Worm (Caenorhabditis elegans) whole organism, L4 larva: ENCODE data around the gene T07A9.12.

Experiments
- F10B5.3 ChIP-seq: sonication (generic microtip); optimal IDR thresholded peaks from 2 replicates; lab custom pipeline; 2016; ENCODE audit warnings: mild to moderate bottlenecking, missing genetic modification characterization, missing compliant biosample characterization
- F26F4.8 ChIP-seq: fragments of 200-800 bp; sonication (Bioruptor generic); conservative IDR thresholded peaks from 2 replicates; pipeline ENCODE4 v1.3.6; 2022; ENCODE audit warnings: missing genetic modification characterization, missing compliant biosample characterization
- T26A8.4 ChIP-seq: fragments of 200-800 bp; sonication (Bioruptor generic); IDR thresholded peaks from 2 replicates; pipeline ENCODE4 v1.3.6; 2022; ENCODE audit warnings: missing genetic modification characterization, missing compliant biosample characterization
- aha-1 ChIP-seq: fragments of 150-350 bp; peaks from one replicate; lab custom pipeline; 2014; ENCODE audit warnings: missing biosample characterization, missing genetic modification characterization
- ama-1 ChIP-seq: fragments of 150-350 bp; optimal IDR thresholded peaks from 2 replicates; lab custom pipeline; 2014; ENCODE audit warnings: inconsistent platforms, mixed read lengths
- arid-1 ChIP-seq: fragments of 200-800 bp; sonication (Bioruptor generic); conservative IDR thresholded peaks from 2 replicates; pipeline ENCODE4 v1.3.6; 2022; ENCODE audit warnings: missing genetic modification reagents, missing genetic modification characterization, missing compliant biosample characterization
- ceh-20 ChIP-seq: fragments of 200-800 bp; sonication (Bioruptor generic); IDR thresholded peaks from 2 replicates; pipeline ENCODE4 v1.3.6; 2022; ENCODE audit warnings: missing genetic modification reagents, missing genetic modification characterization, missing compliant biosample characterization
- dmd-6 ChIP-seq: fragments of 200-800 bp; sonication (Bioruptor generic); IDR thresholded peaks from 2 replicates; pipeline ENCODE4 v1.3.6; 2022; ENCODE audit warnings: missing genetic modification reagents, missing genetic modification characterization, missing compliant biosample characterization
- dpl-1 ChIP-seq: fragments of 150-350 bp; optimal IDR thresholded peaks from 2 replicates; lab custom pipeline; 2014; ENCODE audit warnings: missing biosample characterization, missing genetic modification reagents, missing genetic modification characterization
- dve-1 ChIP-seq: sonication (generic microtip); optimal IDR thresholded peaks from 2 replicates; lab custom pipeline; 2017; ENCODE audit warnings: antibody characterized with exemption, mild to moderate bottlenecking, missing genetic modification characterization, missing compliant biosample characterization; ENCODE audit not compliant: insufficient read depth
- fkh-10 ChIP-seq: fragments of 150-350 bp; optimal IDR thresholded peaks from 2 replicates; lab custom pipeline; 2014; ENCODE audit warnings: missing biosample characterization, missing genetic modification reagents, missing genetic modification characterization
- hlh-11 ChIP-seq: fragments of 200-800 bp; sonication (Bioruptor generic); optimal IDR thresholded peaks from 2 replicates; lab custom pipeline; 2018; ENCODE audit warnings: mild to moderate bottlenecking, missing genetic modification characterization, missing compliant biosample characterization
- hlh-30 ChIP-seq: sonication (generic microtip); optimal IDR thresholded peaks from 2 replicates; lab custom pipeline; 2017; ENCODE audit warnings: antibody characterized with exemption, mild to moderate bottlenecking, missing genetic modification characterization, missing compliant biosample characterization; ENCODE audit not compliant: insufficient read depth
- lim-7 ChIP-seq: fragments of 200-800 bp; sonication (Bioruptor generic); IDR thresholded peaks from 2 replicates; pipeline ENCODE4 v1.3.6; 2022; ENCODE audit warnings: missing genetic modification characterization, missing compliant biosample characterization
- lin-1 ChIP-seq: fragments of 200-800 bp; sonication (Bioruptor generic); IDR thresholded peaks from 2 replicates; pipeline ENCODE4 v1.3.6; 2022; ENCODE audit warnings: missing genetic modification reagents, missing genetic modification characterization, missing compliant biosample characterization
- lin-15B ChIP-seq: fragments of 150-350 bp; sonication (generic microtip); optimal IDR thresholded peaks from 3 replicates; lab custom pipeline; 2014; ENCODE audit warnings: missing biosample characterization, missing genetic modification characterization
- lin-38 ChIP-seq: fragments of 200-800 bp; sonication (Bioruptor generic); IDR thresholded peaks from 2 replicates; pipeline ENCODE4 v1.3.6; 2022; ENCODE audit warnings: missing genetic modification reagents, missing genetic modification characterization, missing compliant biosample characterization
- lir-3 ChIP-seq: sonication (generic microtip); optimal IDR thresholded peaks from 2 replicates; lab custom pipeline; 2016; ENCODE audit warnings: mild to moderate bottlenecking, missing genetic modification characterization, missing compliant biosample characterization
- lsy-2 ChIP-seq, 2 experiments: fragments of 150-350 bp in 1 of 2; sonication (generic microtip) in 1 of 2; optimal IDR thresholded peaks; 2 replicates each; lab custom pipeline; 2014 to 2017; ENCODE audit warnings: missing biosample characterization in 2 of 2, missing genetic modification characterization in 2 of 2
- madf-5 ChIP-seq, 2 experiments: fragments of 200-800 bp; sonication (Bioruptor generic); IDR thresholded peaks; 2 replicates each; pipeline ENCODE4 v1.3.6; 2022; ENCODE audit warnings: missing compliant biosample characterization in 2 of 2, missing genetic modification characterization in 2 of 2
- mdl-1 ChIP-seq, 2 experiments: fragments of 150-350 bp in 1 of 2; sonication (generic microtip) in 1 of 2; optimal IDR thresholded peaks; 2 replicates each; lab custom pipeline; 2014 to 2017; ENCODE audit warnings: missing biosample characterization in 2 of 2, missing genetic modification characterization in 2 of 2
- mdt-29 ChIP-seq: fragments of 200-800 bp; sonication (Bioruptor generic); IDR thresholded peaks from 2 replicates; pipeline ENCODE4 v1.3.6; 2022; ENCODE audit warnings: missing genetic modification reagents, missing genetic modification characterization, missing compliant biosample characterization
- mxl-2 ChIP-seq: fragments of 200-800 bp; sonication (Bioruptor generic); conservative IDR thresholded peaks from 2 replicates; pipeline ENCODE4 v1.3.6; 2022; ENCODE audit warnings: missing genetic modification reagents, missing genetic modification characterization, missing compliant biosample characterization
- mxl-3 ChIP-seq: fragments of 200-800 bp; sonication (Bioruptor generic); optimal IDR thresholded peaks from 2 replicates; lab custom pipeline; 2018; ENCODE audit warnings: mild to moderate bottlenecking, missing genetic modification characterization, missing compliant biosample characterization
- nhr-102 ChIP-seq: sonication (generic microtip); optimal IDR thresholded peaks from 2 replicates; lab custom pipeline; 2016; ENCODE audit warnings: mild to moderate bottlenecking, missing genetic modification characterization, moderate library complexity, missing compliant biosample characterization
- nhr-11 ChIP-seq: fragments of 150-350 bp; optimal IDR thresholded peaks from 2 replicates; lab custom pipeline; 2014; ENCODE audit warnings: missing biosample characterization, missing genetic modification characterization
- nhr-41 ChIP-seq: fragments of 200-800 bp; sonication (Bioruptor generic); IDR thresholded peaks from 2 replicates; pipeline ENCODE4 v1.3.6; 2022; ENCODE audit warnings: missing genetic modification reagents, missing genetic modification characterization, missing compliant biosample characterization
- nhr-42 ChIP-seq: fragments of 200-800 bp; sonication (Bioruptor generic); IDR thresholded peaks from 2 replicates; pipeline ENCODE4 v1.3.6; 2022; ENCODE audit warnings: missing genetic modification characterization, missing compliant biosample characterization
- nhr-76 ChIP-seq: fragments of 150-350 bp; optimal IDR thresholded peaks from 2 replicates; lab custom pipeline; 2014; ENCODE audit warnings: missing biosample characterization, missing genetic modification characterization
- nhr-77 ChIP-seq: fragments of 150-350 bp; optimal IDR thresholded peaks from 2 replicates; lab custom pipeline; 2014; ENCODE audit warnings: missing biosample characterization, missing genetic modification characterization
- pha-4 ChIP-seq, 2 experiments: fragments of 150-350 bp in 1 of 2; fragments of 200-800 bp in 1 of 2; sonication (Bioruptor generic) in 1 of 2; IDR thresholded peaks in 1 of 2; optimal IDR thresholded peaks in 1 of 2; 2 replicates each; pipeline versions ENCODE4 v1.3.6 to Lab custom; 2014 to 2022; ENCODE audit warnings: missing genetic modification characterization in 2 of 2, missing genetic modification reagents in 2 of 2, missing biosample characterization in 1 of 2, missing compliant biosample characterization in 1 of 2
- rbr-2 ChIP-seq: sonication (generic microtip); optimal IDR thresholded peaks from 2 replicates; lab custom pipeline; 2016; ENCODE audit warnings: missing genotype, missing genetic modification characterization, missing compliant biosample characterization
- snpc-1.2 ChIP-seq: fragments of 200-800 bp; sonication (Bioruptor generic); IDR thresholded peaks from 2 replicates; pipeline ENCODE4 v1.3.6; 2022; ENCODE audit warnings: missing genetic modification reagents, missing genetic modification characterization, missing compliant biosample characterization
- tag-97 ChIP-seq: fragments of 200-800 bp; sonication (Bioruptor generic); IDR thresholded peaks from 2 replicates; pipeline ENCODE4 v1.3.6; 2022; ENCODE audit warnings: missing genetic modification characterization, missing compliant biosample characterization
- unc-62 ChIP-seq, 3 experiments: fragments of 150-350 bp in 1 of 3; sonication (generic microtip); optimal IDR thresholded peaks in 2 of 3; peaks in 1 of 3; 1 replicate in 1 of 3; 2 replicates in 2 of 3; lab custom pipeline; 2014 to 2017; ENCODE audit warnings: missing biosample characterization in 3 of 3, missing genetic modification characterization in 3 of 3, missing genetic modification reagents in 3 of 3, missing genotype in 1 of 3
- zfp-2 ChIP-seq: sonication (generic microtip); optimal IDR thresholded peaks from 2 replicates; lab custom pipeline; 2016; ENCODE audit warnings: mild to moderate bottlenecking, missing genetic modification characterization, missing compliant biosample characterization
- zfp-3 ChIP-seq: fragments of 200-800 bp; sonication (Bioruptor generic); conservative IDR thresholded peaks from 2 replicates; pipeline ENCODE4 v1.3.6; 2022; ENCODE audit warnings: missing genetic modification reagents, missing genetic modification characterization, missing compliant biosample characterization

Gene T07A9.12

DNA sequence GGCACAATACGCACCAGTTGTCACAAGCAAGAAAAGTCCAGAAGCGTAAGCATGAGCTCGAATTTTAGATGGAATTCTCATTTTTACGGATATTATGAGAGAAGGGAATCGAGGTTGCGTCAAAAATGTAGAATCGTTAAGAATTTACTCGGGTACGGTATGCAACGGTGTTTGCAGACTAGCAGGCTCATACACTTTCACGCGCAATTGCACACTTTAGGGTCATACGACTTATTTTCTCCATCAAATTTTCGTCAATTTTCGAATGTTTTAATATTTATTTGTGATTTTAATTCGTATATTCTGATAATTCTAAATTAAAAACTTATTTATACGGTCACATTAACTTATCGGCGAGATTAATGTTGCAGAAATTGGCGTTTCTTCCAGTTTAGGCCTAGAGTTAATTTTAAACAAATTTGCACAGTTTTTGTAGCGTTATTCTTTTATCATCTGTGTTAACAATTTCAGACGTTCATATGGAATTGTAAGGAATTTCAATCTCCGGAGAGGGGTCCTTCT, 17.2 kb upstream of the T07A9.12 start, which contains the start of the genes T07A9.15 and nog-1 (continued):
- no peak for TF ChIP-seq lin-1 (GFP tag; lab: Robert Waterston, UW)
- no peak for TF ChIP-seq mdl-1 (tag; optimal IDR thresholded peaks at IDR 0.05; lab: Kevin White, UChicago)
- TF ChIP-seq unc-62 (GFP tag; optimal IDR thresholded peaks at IDR 0.05 in 1 of 2; lab: Kevin White, UChicago) = no peak
- no peak for TF ChIP-seq unc-62 (tag; optimal IDR thresholded peaks at IDR 0.05; lab: Kevin White, UChicago)
- peak; percentile 41 for TF ChIP-seq rbr-2 (tag; lab: Kevin White, UChicago)
- no peak for TF ChIP-seq tag-97
- peak; percentile 92 for TF ChIP-seq hlh-30 (tag; lab: Kevin White, UChicago)
- TF ChIP-seq nhr-102 (tag; lab: Kevin White, UChicago) = no peak
- no peak for TF ChIP-seq mdt-29
- TF ChIP-seq lir-3 (tag; lab: Kevin White, UChicago) = no peak
- TF ChIP-seq T26A8.4 (GFP tag; lab: Robert Waterston, UW) = no peak
- TF ChIP-seq nhr-11 (tag; lab: Kevin White, UChicago) = peak; percentile 27
- TF ChIP-seq zfp-2 = no peak
- TF ChIP-seq nhr-41 (GFP tag; lab: Robert Waterston, UW) = no peak
- no peak for TF ChIP-seq lim-7 (GFP tag; lab: Robert Waterston, UW)
- no peak for TF ChIP-seq snpc-1.2 (GFP tag; lab: Robert Waterston, UW)
- peak; percentile 44 for TF ChIP-seq nhr-77 (tag; lab: Kevin White, UChicago)
- TF ChIP-seq dmd-6 (GFP tag; lab: Robert Waterston, UW) = peak; percentile 31; the same call in 1 of the 2 replicates
- peak; percentile 33 for TF ChIP-seq dve-1
- TF ChIP-seq nhr-76 (tag; lab: Kevin White, UChicago) = no peak
- TF ChIP-seq lsy-2 (tag; optimal IDR thresholded peaks at IDR 0.05; lab: Kevin White, UChicago) = peak; percentile 93 to 99
- no peak for TF ChIP-seq F10B5.3 (tag; lab: Kevin White, UChicago)
- TF ChIP-seq ama-1 (lab: Kevin White, UChicago) = no peak
- TF ChIP-seq, all 104 proteins: peak for 21

DNA sequence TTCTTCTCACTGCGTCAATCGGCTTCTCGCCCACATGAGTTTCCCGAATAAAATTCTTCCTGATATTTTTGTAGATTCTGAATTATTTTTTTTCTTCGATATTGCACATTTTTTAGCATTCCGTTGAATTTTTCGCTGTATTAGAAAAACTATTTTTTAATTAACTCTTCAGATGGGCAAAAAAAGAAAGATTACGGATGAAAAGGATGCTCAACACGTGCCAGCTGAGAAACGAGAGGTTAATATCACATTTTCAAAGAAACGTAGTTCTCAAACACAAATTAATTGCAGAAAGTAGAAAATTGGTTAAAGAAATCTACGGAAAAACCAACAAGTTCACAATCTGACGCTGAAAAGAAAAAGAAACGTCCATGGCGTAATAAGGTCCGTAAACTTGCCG, 14.3 kb upstream of the T07A9.12 start, which contains the start of gene rrp-8:
rrp-8 (plus strand) TSS at position 173 of the 400 bp plus-strand sequence.
- TF ChIP-seq lin-38 (GFP tag; lab: Robert Waterston, UW) = peak; percentile 49
- TF ChIP-seq mxl-3 (GFP tag; lab: Kevin White, UChicago) = no peak
- TF ChIP-seq pha-4 (GFP tag; IDR thresholded peaks at IDR 0.05; lab: Robert Waterston, UW) = peak; percentile 37; the same call in 1 of the 2 replicates
- TF ChIP-seq pha-4 (tag; optimal IDR thresholded peaks at IDR 0.05; lab: Kevin White, UChicago) = no peak
- no peak for TF ChIP-seq nhr-77 (tag; lab: Kevin White, UChicago)
- TF ChIP-seq zfp-3 (GFP tag; lab: Robert Waterston, UW) = 0 out of 2 replicates have a peak, but pooled peaks have one; percentile 36
- TF ChIP-seq rbr-2 (tag; lab: Kevin White, UChicago) = no peak
- peak; percentile 69 for TF ChIP-seq aha-1
- peak; percentile 5 for TF ChIP-seq lin-15B
- peak; percentile 25; the same call in 1 of the 2 replicates for TF ChIP-seq arid-1 (GFP tag; lab: Robert Waterston, UW)
- TF ChIP-seq fkh-10 (GFP tag; lab: Kevin White, UChicago) = no peak
- TF ChIP-seq mxl-2 (GFP tag; lab: Robert Waterston, UW) = no peak
- no peak for TF ChIP-seq zfp-2
- no peak for TF ChIP-seq ceh-20 (GFP tag; lab: Robert Waterston, UW)
- TF ChIP-seq hlh-11 (tag; lab: Kevin White, UChicago) = no peak
- TF ChIP-seq dpl-1 = no peak
- TF ChIP-seq lin-1 (GFP tag; lab: Robert Waterston, UW) = no peak
- peak in 1 of 2 experiments; percentile 43 for TF ChIP-seq lsy-2 (tag; optimal IDR thresholded peaks at IDR 0.05; lab: Kevin White, UChicago)
- peak; percentile 1 for TF ChIP-seq ama-1 (lab: Kevin White, UChicago)
- no peak for TF ChIP-seq F26F4.8 (GFP tag; lab: Robert Waterston, UW)
- 0 out of 4 replicates have a peak, but pooled peaks of 1 of the 2 experiments have one; percentile 30 for TF ChIP-seq madf-5 (GFP tag; IDR thresholded peaks at IDR 0.05; lab: Robert Waterston, UW)
- TF ChIP-seq nhr-42 (GFP tag; lab: Robert Waterston, UW) = 0 out of 2 replicates have a peak, but pooled peaks have one; percentile 43
